Fruit fly (Drosophila melanogaster): ENCODE results near the gene CG12091.

dm6 chr3L:1550914-1551313, 14.3 kb upstream of the CG12091 start:
- TF ChIP-seq Taf1 (GFP tag; IDR thresholded peaks at IDR 0.05) (no peak), CG3847 (GFP tag; IDR thresholded peaks at IDR 0.05) (0 out of 2 replicates have a peak, but pooled peaks have one; percentile 25), dmrt99B (tag; optimal IDR thresholded peaks at IDR 0.05) (no peak), CG4707 (GFP tag; optimal IDR thresholded peaks at IDR 0.05) (no peak), trh (GFP tag; optimal IDR thresholded peaks at IDR 0.05) (no peak), ro (GFP tag; IDR thresholded peaks at IDR 0.05) (no peak), Aef1 (GFP tag; IDR thresholded peaks at IDR 0.05) (no peak)
